Worm (Caenorhabditis elegans): ENCODE measurements around the gene ceh-87.

- TF ChIP-seq ama-1 (optimal IDR thresholded peaks at IDR 0.05): no peak
- TF ChIP-seq ama-1 (GFP tag; optimal IDR thresholded peaks at IDR 0.05): no peak
- TF ChIP-seq F10E7.11 (tag; optimal IDR thresholded peaks at IDR 0.05): no peak
- TF ChIP-seq chd-7 (tag; optimal IDR thresholded peaks at IDR 0.05): no peak
- no peak for TF ChIP-seq F57A8.1 (GFP tag; optimal IDR thresholded peaks at IDR 0.05)
- TF ChIP-seq efl-1 (GFP tag; optimal IDR thresholded peaks at IDR 0.05): no peak
- no peak for TF ChIP-seq lsl-1 (GFP tag; optimal IDR thresholded peaks at IDR 0.05)
- TF ChIP-seq attf-3 (GFP tag; conservative IDR thresholded peaks at IDR 0.05): no peak
- no peak for TF ChIP-seq nfyb-1 (GFP tag; IDR thresholded peaks at IDR 0.05)
Observed at ce11 chrII:2710919-2711318, 26.8 kb upstream of the ceh-87 start, which contains the start of gene T05A8.2.

All from whole organism, young adult.